Worm (Caenorhabditis elegans): ENCODE measurements around the gene let-754.

Gene let-754

DNA sequence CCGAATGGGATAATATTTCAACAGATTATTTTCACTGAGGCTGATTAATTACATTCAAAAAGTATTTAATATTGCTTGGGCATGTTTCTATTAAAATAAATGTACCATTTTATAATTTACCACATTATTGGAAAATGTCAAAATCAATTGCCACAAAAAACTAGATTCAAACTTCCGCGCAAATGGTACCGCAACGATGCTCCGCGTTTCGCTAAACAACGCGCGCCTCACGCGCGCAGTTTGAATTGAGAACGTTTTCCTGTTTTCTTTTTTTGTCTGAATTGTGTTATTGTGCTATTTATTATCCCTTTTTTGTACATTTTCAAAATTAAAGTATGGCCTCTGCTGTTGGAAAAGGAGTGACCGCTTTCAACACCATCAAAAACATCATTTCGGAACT lies 12.3 kb downstream of the let-754 start, which contains the start of gene C29E4.12 (continued):
- TF ChIP-seq fkh-10 (GFP tag; optimal IDR thresholded peaks at IDR 0.05) (no peak), nhr-28 (tag; optimal IDR thresholded peaks at IDR 0.05) (no peak), unc-98 (GFP tag; IDR thresholded peaks at IDR 0.05) (no peak), ceh-8 (GFP tag; optimal IDR thresholded peaks at IDR 0.05) (no peak), egl-27 (tag; optimal IDR thresholded peaks at IDR 0.05) (no peak), sptf-1 (tag; optimal IDR thresholded peaks at IDR 0.05) (no peak), xbp-1 (tag; optimal IDR thresholded peaks at IDR 0.05) (peak; percentile 78), unc-30 (tag; optimal IDR thresholded peaks at IDR 0.05) (no peak), fos-1 (tag; optimal IDR thresholded peaks at IDR 0.05) (peak; percentile 7)

DNA sequence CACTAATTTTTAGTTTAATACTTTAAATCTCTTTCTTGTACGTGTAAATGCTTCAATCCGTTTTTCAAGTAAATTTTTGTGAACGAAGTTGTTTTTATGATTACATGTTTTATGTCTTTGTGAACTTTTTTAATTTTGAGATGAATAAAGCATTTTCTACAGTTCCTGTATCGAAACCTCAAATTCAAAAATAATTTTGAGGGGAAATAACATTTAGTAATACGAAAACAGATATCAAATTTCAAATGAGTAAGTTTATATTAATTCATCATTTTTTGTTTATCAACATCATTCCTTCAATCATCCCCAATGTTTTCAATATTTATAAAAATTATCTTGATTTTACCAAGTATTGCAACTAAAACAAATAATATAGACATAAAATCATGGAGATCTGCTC lies 15.6 kb downstream of the let-754 start, which contains the start of gene C29E4.10:
TSS of gene C29E4.10 (plus strand) at position 301 of the 400 bp plus-strand sequence.
- TF ChIP-seq lin-14 (GFP tag; optimal IDR thresholded peaks at IDR 0.05) = no peak
- TF ChIP-seq ztf-4 (tag; optimal IDR thresholded peaks at IDR 0.05) = no peak
- TF ChIP-seq unc-62 (GFP tag; optimal IDR thresholded peaks at IDR 0.05) = no peak
- TF ChIP-seq pqm-1 (tag; optimal IDR thresholded peaks at IDR 0.05) = no peak
- no peak for TF ChIP-seq elt-3 (tag; optimal IDR thresholded peaks at IDR 0.05)
- no peak for TF ChIP-seq elt-2 (tag; optimal IDR thresholded peaks at IDR 0.05)
- no peak for TF ChIP-seq zip-4 (GFP tag; optimal IDR thresholded peaks at IDR 0.05)
- TF ChIP-seq nhr-90 (tag; optimal IDR thresholded peaks at IDR 0.05; ENCODE audit: poor library complexity) = no peak
- TF ChIP-seq ama-1 (optimal IDR thresholded peaks at IDR 0.05) = no peak
- no peak for TF ChIP-seq lir-3 (tag; optimal IDR thresholded peaks at IDR 0.05; ENCODE audit: poor library complexity)
- TF ChIP-seq fkh-10 (GFP tag; optimal IDR thresholded peaks at IDR 0.05) = no peak
- TF ChIP-seq hpl-2 (GFP tag; optimal IDR thresholded peaks at IDR 0.05) = no peak
- TF ChIP-seq mab-9 (GFP tag; IDR thresholded peaks at IDR 0.05) = no peak
- no peak for TF ChIP-seq hlh-4 (tag; optimal IDR thresholded peaks at IDR 0.05)
- no peak for TF ChIP-seq ceh-90 (tag; optimal IDR thresholded peaks at IDR 0.05)
- no peak for TF ChIP-seq F16B12.6 (tag; optimal IDR thresholded peaks at IDR 0.05)
- TF ChIP-seq lin-35 (GFP tag; optimal IDR thresholded peaks at IDR 0.05) = no peak
- TF ChIP-seq egl-13 (tag; optimal IDR thresholded peaks at IDR 0.05) = no peak
- TF ChIP-seq sox-4 (tag; optimal IDR thresholded peaks at IDR 0.05) = no peak
- TF ChIP-seq C04F5.9 (tag; optimal IDR thresholded peaks at IDR 0.05) = no peak

- no peak for TF ChIP-seq tbx-2 (tag; optimal IDR thresholded peaks at IDR 0.05)
- peak in 1 of 2 experiments; percentile 11 for TF ChIP-seq lin-35 (GFP tag; optimal IDR thresholded peaks at IDR 0.05)
Measured at ce11 chrIII:7933235-7933634, 19.9 kb downstream of the let-754 start, which contains the start of gene ran-2. Gene ran-2, plus strand, starts transcription at chrIII:7933535.

- TF ChIP-seq sup-37 (GFP tag; optimal IDR thresholded peaks at IDR 0.05) (no peak), ceh-90 (tag; optimal IDR thresholded peaks at IDR 0.05) (no peak), ces-1 (GFP tag; optimal IDR thresholded peaks at IDR 0.05) (no peak), egl-13 (tag; optimal IDR thresholded peaks at IDR 0.05) (no peak), tlp-1 (tag; optimal IDR thresholded peaks at IDR 0.05) (no peak), nhr-28 (tag; optimal IDR thresholded peaks at IDR 0.05) (no peak), mep-1 (tag; optimal IDR thresholded peaks at IDR 0.05) (peak; percentile 70), elt-3 (tag; optimal IDR thresholded peaks at IDR 0.05) (no peak), unc-98 (GFP tag; IDR thresholded peaks at IDR 0.05) (no peak), nhr-11 (tag; optimal IDR thresholded peaks at IDR 0.05) (no peak), grh-1 (GFP tag; IDR thresholded peaks at IDR 0.05) (no peak), efl-1 (optimal IDR thresholded peaks at IDR 0.05) (peak; percentile 64 to 81), efl-1 (GFP tag; optimal IDR thresholded peaks at IDR 0.05 in 1 of 2) (peak; percentile 83 to 98), nhr-84 (tag; optimal IDR thresholded peaks at IDR 0.05) (no peak), tbx-2 (tag; optimal IDR thresholded peaks at IDR 0.05) (no peak), hpl-2 (GFP tag; optimal IDR thresholded peaks at IDR 0.05) (no peak), C16A3.4 (tag; optimal IDR thresholded peaks at IDR 0.05) (peak; percentile 55), lir-3 (tag; optimal IDR thresholded peaks at IDR 0.05; ENCODE audit: poor library complexity) (no peak), C34B4.2 (tag; optimal IDR thresholded peaks at IDR 0.05) (no peak), C04F5.9 (tag; optimal IDR thresholded peaks at IDR 0.05) (no peak), vab-15 (tag; optimal IDR thresholded peaks at IDR 0.05) (no peak), nhr-76 (tag; optimal IDR thresholded peaks at IDR 0.05) (no peak), fkh-4 (tag; optimal IDR thresholded peaks at IDR 0.05; ENCODE audit: borderline replicate concordance) (no peak), lin-39 (tag; optimal IDR thresholded peaks at IDR 0.05) (peak; percentile 29), nhr-47 (tag; optimal IDR thresholded peaks at IDR 0.05) (no peak), fkh-10 (GFP tag; optimal IDR thresholded peaks at IDR 0.05) (no peak), mef-2 (tag; optimal IDR thresholded peaks at IDR 0.05) (no peak), unc-86 (tag; optimal IDR thresholded peaks at IDR 0.05) (peak; percentile 15)
Measured at ce11 chrIII:7928549-7929129, 24.5 kb downstream of the let-754 start, which contains the start of the genes C29E4.13 and npp-15. Gene C29E4.13, minus strand, starts transcription at chrIII:7928717. Gene npp-15, plus strand, starts transcription at chrIII:7929043.
